Fruit fly (Drosophila melanogaster) whole organism: ENCODE data around the gene CG14013.

Source experiments
- CG8478 ChIP-seq: fragments of >200 bp; optimal IDR thresholded peaks from 2 replicates; lab custom pipeline; 2018; ENCODE audit warnings: inconsistent platforms
- Dll ChIP-seq: fragments of >200 bp; optimal IDR thresholded peaks from 2 replicates; lab custom pipeline; 2017
- EcR ChIP-seq, 2 experiments: fragments of >200 bp; optimal IDR thresholded peaks; 2 replicates each; lab custom pipeline; 2017; ENCODE audit warnings: missing biosample characterization in 2 of 2, missing genetic modification characterization in 2 of 2, missing genetic modification reagents in 2 of 2
- pan ChIP-seq: fragments of >200 bp; optimal IDR thresholded peaks from 2 replicates; lab custom pipeline; 2017
- psq ChIP-seq: fragments of >200 bp; optimal IDR thresholded peaks from 2 replicates; lab custom pipeline; 2017
- usp ChIP-seq: fragments of >200 bp; optimal IDR thresholded peaks from 2 replicates; lab custom pipeline; 2017; ENCODE audit warnings: missing biosample characterization, missing genetic modification characterization, mixed read lengths

The CG14013 gene

dm6 chr2L:5553750-5554149 is at the start of gene CG14013, which contains the start of gene CG14017:
CG14013 (minus strand) TSS chr2L:5553850.
CG14017 (plus strand) TSS chr2L:5553897.
- TF ChIP-seq Dll (no peak), EcR (GFP tag; optimal IDR thresholded peaks at IDR 0.05; lab: Kevin White, UChicago) (no peak), CG8478 (lab: Kevin White, UChicago) (no peak), pan (lab: Kevin White, UChicago) (no peak), usp (GFP tag; lab: Kevin White, UChicago) (no peak), psq (lab: Kevin White, UChicago) (no peak)

- no peak for TF ChIP-seq EcR (GFP tag; optimal IDR thresholded peaks at IDR 0.05; lab: Kevin White, UChicago)
- TF ChIP-seq CG8478 (lab: Kevin White, UChicago), result no peak
- TF ChIP-seq Dll, result no peak
- no peak for TF ChIP-seq usp (GFP tag; lab: Kevin White, UChicago)
- no peak for TF ChIP-seq pan (lab: Kevin White, UChicago)
- TF ChIP-seq psq (lab: Kevin White, UChicago), result no peak
These were observed 42.9 kb upstream of the CG14013 start, which contains the start of gene CG18266 for dm6 chr2L:5596533-5596932. CG18266 (plus strand) TSS chr2L:5596833.

dm6 chr2L:5593839-5594238 is 40.2 kb upstream of the CG14013 start:
- TF ChIP-seq EcR (GFP tag; optimal IDR thresholded peaks at IDR 0.05; lab: Kevin White, UChicago), result no peak
- no peak for TF ChIP-seq pan (lab: Kevin White, UChicago)
- TF ChIP-seq psq (lab: Kevin White, UChicago), result no peak
- TF ChIP-seq usp (GFP tag; lab: Kevin White, UChicago), result no peak
- no peak for TF ChIP-seq Dll
- TF ChIP-seq CG8478 (lab: Kevin White, UChicago), result no peak

dm6 chr2L:5588314-5588713 is 34.7 kb upstream of the CG14013 start, which contains the start of gene CG7251:
CG7251 (minus strand) TSS chr2L:5588414.
- no peak for TF ChIP-seq EcR (GFP tag; optimal IDR thresholded peaks at IDR 0.05; lab: Kevin White, UChicago)
- TF ChIP-seq CG8478 (lab: Kevin White, UChicago), result no peak
- no peak for TF ChIP-seq Dll
- TF ChIP-seq pan (lab: Kevin White, UChicago), result no peak
- no peak for TF ChIP-seq psq (lab: Kevin White, UChicago)
- TF ChIP-seq usp (GFP tag; lab: Kevin White, UChicago), result no peak

dm6 chr2L:5581016-5581415 is 27.4 kb upstream of the CG14013 start, which contains the start of gene CG14011:
CG14011 (minus strand) TSS chr2L:5581116.
- no peak for TF ChIP-seq Dll
- TF ChIP-seq CG8478 (lab: Kevin White, UChicago), result no peak
- no peak for TF ChIP-seq pan (lab: Kevin White, UChicago)
- no peak for TF ChIP-seq usp (GFP tag; lab: Kevin White, UChicago)
- no peak for TF ChIP-seq EcR (GFP tag; optimal IDR thresholded peaks at IDR 0.05; lab: Kevin White, UChicago)

dm6 chr2L:5569503-5569902 is 15.9 kb upstream of the CG14013 start:
- TF ChIP-seq psq (lab: Kevin White, UChicago) (no peak), Dll (no peak), CG8478 (lab: Kevin White, UChicago) (no peak), EcR (GFP tag; optimal IDR thresholded peaks at IDR 0.05; lab: Kevin White, UChicago) (no peak), usp (GFP tag; lab: Kevin White, UChicago) (no peak), pan (lab: Kevin White, UChicago) (no peak)

dm6 chr2L:5567103-5567502 is 13.5 kb upstream of the CG14013 start:
- TF ChIP-seq usp (GFP tag; lab: Kevin White, UChicago), result no peak
- TF ChIP-seq CG8478 (lab: Kevin White, UChicago), result no peak
- no peak for TF ChIP-seq pan (lab: Kevin White, UChicago)
- no peak for TF ChIP-seq Dll
- TF ChIP-seq psq (lab: Kevin White, UChicago), result no peak
- TF ChIP-seq EcR (GFP tag; optimal IDR thresholded peaks at IDR 0.05; lab: Kevin White, UChicago), result no peak

dm6 chr2L:5558809-5559392 is 5.3 kb upstream of the CG14013 start, which contains the start of gene GluRIIB:
GluRIIB (plus strand) TSS chr2L:5559342.
- TF ChIP-seq EcR (GFP tag; optimal IDR thresholded peaks at IDR 0.05; lab: Kevin White, UChicago) (no peak), usp (GFP tag; lab: Kevin White, UChicago) (no peak), CG8478 (lab: Kevin White, UChicago) (no peak), pan (lab: Kevin White, UChicago) (no peak), Dll (no peak), psq (lab: Kevin White, UChicago) (no peak)

dm6 chr2L:5554818-5555217 is 1.2 kb upstream of the CG14013 start, which contains the start of gene GluRIIA:
GluRIIA (plus strand) TSS chr2L:5555072.
- TF ChIP-seq EcR (GFP tag; optimal IDR thresholded peaks at IDR 0.05; lab: Kevin White, UChicago) (no peak), psq (lab: Kevin White, UChicago) (no peak), usp (GFP tag; lab: Kevin White, UChicago) (no peak), pan (lab: Kevin White, UChicago) (no peak), CG8478 (lab: Kevin White, UChicago) (no peak), Dll (no peak)

dm6 chr2L:5551538-5551937 is 2.1 kb downstream of the CG14013 start, which contains the start of gene CG18269:
CG18269 (plus strand) TSS chr2L:5551838.
- TF ChIP-seq Dll (no peak), CG8478 (lab: Kevin White, UChicago) (no peak), EcR (GFP tag; optimal IDR thresholded peaks at IDR 0.05; lab: Kevin White, UChicago) (no peak), pan (lab: Kevin White, UChicago) (no peak), psq (lab: Kevin White, UChicago) (no peak), usp (GFP tag; lab: Kevin White, UChicago) (no peak)

dm6 chr2L:5550735-5551134 is 2.9 kb downstream of the CG14013 start, which contains the start of gene CG14014:
CG14014 (minus strand) TSS chr2L:5550835.
- TF ChIP-seq pan (lab: Kevin White, UChicago) (no peak), psq (lab: Kevin White, UChicago) (no peak), usp (GFP tag; lab: Kevin White, UChicago) (no peak), Dll (no peak), CG8478 (lab: Kevin White, UChicago) (no peak), EcR (GFP tag; optimal IDR thresholded peaks at IDR 0.05; lab: Kevin White, UChicago) (no peak)
